Worm (Caenorhabditis elegans) whole organism, dauer: ENCODE measurements around the gene Y62H9A.16.

Source experiments
- unc-62 ChIP-seq: sonication (generic microtip); optimal IDR thresholded peaks from 2 replicates; lab custom pipeline; 2017; ENCODE audit warnings: missing biosample characterization, missing genetic modification reagents, missing genetic modification characterization

Gene Y62H9A.16

ce11 chrX:11917994-11918393, at the start of gene Y62H9A.16:
Y62H9A.16 (plus strand) TSS chrX:11918294.
- TF ChIP-seq unc-62 (GFP tag; lab: Kevin White, UChicago), result no peak

- TF ChIP-seq unc-62 (GFP tag; lab: Kevin White, UChicago), result no peak
These were observed 48.8 kb upstream of the Y62H9A.16 start, which contains the start of gene dot-1.2 for ce11 chrX:11869260-11869659. dot-1.2 (minus strand) TSS chrX:11869360.

- TF ChIP-seq unc-62 (GFP tag; lab: Kevin White, UChicago), result no peak
These were observed 47.7 kb upstream of the Y62H9A.16 start for ce11 chrX:11870393-11870792.

ce11 chrX:11872210-11872609, 45.9 kb upstream of the Y62H9A.16 start:
- no peak for TF ChIP-seq unc-62 (GFP tag; lab: Kevin White, UChicago)

ce11 chrX:11875260-11875659, 42.8 kb upstream of the Y62H9A.16 start, which contains the start of gene Y62H9A.1:
Y62H9A.1 (plus strand) TSS chrX:11875541.
- TF ChIP-seq unc-62 (GFP tag; lab: Kevin White, UChicago), result no peak

- no peak for TF ChIP-seq unc-62 (GFP tag; lab: Kevin White, UChicago)
These were observed 40.0 kb upstream of the Y62H9A.16 start, which contains the start of gene Y62H9A.2 for ce11 chrX:11878109-11878508. Y62H9A.2 (minus strand) TSS chrX:11878209.

- TF ChIP-seq unc-62 (GFP tag; lab: Kevin White, UChicago), result no peak
These were observed 38.2 kb upstream of the Y62H9A.16 start, which contains the start of the genes Y62H9A.3 and Y62H9A.4 for ce11 chrX:11879871-11880270. Y62H9A.3 (minus strand) TSS chrX:11879971. Y62H9A.4 (plus strand) TSS chrX:11880126.

- no peak for TF ChIP-seq unc-62 (GFP tag; lab: Kevin White, UChicago)
These were observed 35.3 kb upstream of the Y62H9A.16 start, which contains the start of the genes Y62H9A.5 and ule-5 for ce11 chrX:11882800-11883199. Y62H9A.5 (minus strand) TSS chrX:11882900. ule-5 (plus strand) TSS chrX:11883127.

ce11 chrX:11885577-11885976, 32.5 kb upstream of the Y62H9A.16 start, which contains the start of gene Y62H9A.7:
Y62H9A.7 (minus strand) TSS chrX:11885677.
- no peak for TF ChIP-seq unc-62 (GFP tag; lab: Kevin White, UChicago)

ce11 chrX:11892328-11892727, 25.8 kb upstream of the Y62H9A.16 start, which contains the start of gene Y62H9A.8:
Y62H9A.8 (minus strand) TSS chrX:11892428.
- TF ChIP-seq unc-62 (GFP tag; lab: Kevin White, UChicago), result no peak

- TF ChIP-seq unc-62 (GFP tag; lab: Kevin White, UChicago), result no peak
These were observed 21.4 kb upstream of the Y62H9A.16 start for ce11 chrX:11896708-11897107.

- TF ChIP-seq unc-62 (GFP tag; lab: Kevin White, UChicago), result no peak
These were observed 20.1 kb upstream of the Y62H9A.16 start, which contains the start of gene Y62H9A.9 for ce11 chrX:11898040-11898439. Y62H9A.9 (minus strand) TSS chrX:11898140.

ce11 chrX:11899031-11899430, 19.1 kb upstream of the Y62H9A.16 start:
- no peak for TF ChIP-seq unc-62 (GFP tag; lab: Kevin White, UChicago)

ce11 chrX:11902661-11903060, 15.4 kb upstream of the Y62H9A.16 start, which contains the start of gene Y62H9A.10:
Y62H9A.10 (minus strand) TSS chrX:11902761.
- TF ChIP-seq unc-62 (GFP tag; lab: Kevin White, UChicago), result no peak

ce11 chrX:11906626-11907025, 11.5 kb upstream of the Y62H9A.16 start:
- no peak for TF ChIP-seq unc-62 (GFP tag; lab: Kevin White, UChicago)

- TF ChIP-seq unc-62 (GFP tag; lab: Kevin White, UChicago), result no peak
These were observed 10.8 kb upstream of the Y62H9A.16 start, which contains the start of gene Y62H9A.11 for ce11 chrX:11907263-11907662. Y62H9A.11 (minus strand) TSS chrX:11907363.

- TF ChIP-seq unc-62 (GFP tag; lab: Kevin White, UChicago), result no peak
These were observed 9.9 kb upstream of the Y62H9A.16 start for ce11 chrX:11908226-11908625.
